Comparison of ENCODE assay signal across 2 fruit fly cellular contexts in genomic region chr3R:24206341-24207114, dm6.
A peak's percentile ranks its signal among the peaks of the same experiment; 100 is the strongest.
TF ChIP-seq lines count a peak whose summit lies in the region.

No protein-coding gene starts in this region.

TF ChIP-seq in whole organism, embryonic, 481 proteins besides CTCF, POLR2A, EP300 and RAD21 (continued from another document and continues in another):
- TF ChIP-seq CG2712 (tag; optimal IDR thresholded peaks at IDR 0.05; lab: Kevin White, UChicago) (peak; percentile 66), CG12299 (tag; optimal IDR thresholded peaks at IDR 0.05; lab: Kevin White, UChicago) (no peak), CG14441 (GFP tag; IDR thresholded peaks at IDR 0.05; lab: Robert Waterston, UW) (peak; percentile 51), grau (tag; optimal IDR thresholded peaks at IDR 0.05; lab: Kevin White, UChicago) (peak; percentile 47), CG8290 (GFP tag; optimal IDR thresholded peaks at IDR 0.05; lab: Kevin White, UChicago) (no peak), CG8290 (tag; optimal IDR thresholded peaks at IDR 0.05; lab: Kevin White, UChicago) (peak in 1 of 2 experiments; percentile 65), CG12769 (tag; optimal IDR thresholded peaks at IDR 0.05; lab: Kevin White, UChicago) (no peak), sqz (GFP tag; optimal IDR thresholded peaks at IDR 0.05; lab: Kevin White, UChicago) (peak; percentile 90), ci (GFP tag; IDR thresholded peaks at IDR 0.05; lab: Robert Waterston, UW) (peak; percentile 92), Blimp-1 (GFP tag; optimal IDR thresholded peaks at IDR 0.05; lab: Kevin White, UChicago) (peak; percentile 78), hkb (optimal IDR thresholded peaks at IDR 0.05; lab: Kevin White, UChicago) (no peak), hkb (GFP tag; IDR thresholded peaks at IDR 0.05; lab: Robert Waterston, UW) (peak; percentile 65), eve (GFP tag; optimal IDR thresholded peaks at IDR 0.05; lab: Kevin White, UChicago) (peak in 1 of 2 experiments; percentile 75), CG11695 (GFP tag; IDR thresholded peaks at IDR 0.05; lab: Robert Waterston, UW) (peak; percentile 43; the same call in 1 of the 3 replicates), bcd (GFP tag; optimal IDR thresholded peaks at IDR 0.05; lab: Kevin White, UChicago) (peak; percentile 34), seq (GFP tag; IDR thresholded peaks at IDR 0.05; lab: Robert Waterston, UW) (no peak), CG12236 (GFP tag; optimal IDR thresholded peaks at IDR 0.05; lab: Kevin White, UChicago) (peak; percentile 7), sens (GFP tag; lab: Kevin White, UChicago) (peak; percentile 85), Dek (tag; optimal IDR thresholded peaks at IDR 0.05; lab: Kevin White, UChicago) (peak; percentile 29), CG4730 (GFP tag; IDR thresholded peaks at IDR 0.05; lab: Robert Waterston, UW) (peak; percentile 6; the same call in 1 of the 2 replicates), fd3F (GFP tag; optimal IDR thresholded peaks at IDR 0.05; lab: Kevin White, UChicago) (no peak), Fer3 (tag; optimal IDR thresholded peaks at IDR 0.05; lab: Kevin White, UChicago) (peak; percentile 49), Ssrp (tag; optimal IDR thresholded peaks at IDR 0.05; lab: Kevin White, UChicago) (peak; percentile 64), bigmax (GFP tag; optimal IDR thresholded peaks at IDR 0.05; lab: Kevin White, UChicago) (no peak), CkIIα-i1 (GFP tag; IDR thresholded peaks at IDR 0.05; lab: Robert Waterston, UW) (no peak), HLH3B (GFP tag; IDR thresholded peaks at IDR 0.05; lab: Robert Waterston, UW) (peak; percentile 79), CG15269 (tag; optimal IDR thresholded peaks at IDR 0.05; lab: Kevin White, UChicago) (peak; percentile 54), oc (tag; optimal IDR thresholded peaks at IDR 0.05; lab: Kevin White, UChicago) (peak; percentile 87), CG5953 (GFP tag; IDR thresholded peaks at IDR 0.05; lab: Robert Waterston, UW) (peak; percentile 16; the same call in 1 of the 2 replicates), fd96Cb (tag; optimal IDR thresholded peaks at IDR 0.05; lab: Kevin White, UChicago) (peak; percentile 62), esg (GFP tag; conservative IDR thresholded peaks at IDR 0.05; lab: Robert Waterston, UW) (peak; percentile 47), Jarid2 (GFP tag; optimal IDR thresholded peaks at IDR 0.05; lab: Kevin White, UChicago) (no peak), tin (GFP tag; optimal IDR thresholded peaks at IDR 0.05; lab: Kevin White, UChicago) (peak; percentile 29), CG11504 (tag; optimal IDR thresholded peaks at IDR 0.05; lab: Kevin White, UChicago) (peak; percentile 73), sr (GFP tag; IDR thresholded peaks at IDR 0.05; lab: Robert Waterston, UW) (0 out of 3 replicates have a peak, but pooled peaks have one; percentile 17), CG12071 (GFP tag; optimal IDR thresholded peaks at IDR 0.05; lab: Kevin White, UChicago) (peak; percentile 41), lab (GFP tag; optimal IDR thresholded peaks at IDR 0.05; lab: Kevin White, UChicago) (peak; percentile 53), kah (GFP tag; optimal IDR thresholded peaks at IDR 0.05; lab: Kevin White, UChicago) (peak; percentile 35), Ptx1 (GFP tag; IDR thresholded peaks at IDR 0.05; lab: Robert Waterston, UW) (peak; percentile 71), Bgb (GFP tag; IDR thresholded peaks at IDR 0.05; lab: Robert Waterston, UW; ENCODE audit: partially characterized antibody) (no peak), Aef1 (GFP tag; IDR thresholded peaks at IDR 0.05; lab: Robert Waterston, UW) (0 out of 3 replicates have a peak, but pooled peaks have one; percentile 13), HHEX (GFP tag; optimal IDR thresholded peaks at IDR 0.05; lab: Kevin White, UChicago) (peak; percentile 21), Xrp1 (GFP tag; IDR thresholded peaks at IDR 0.05; lab: Robert Waterston, UW) (peak; percentile 72), PHDP (tag; optimal IDR thresholded peaks at IDR 0.05; lab: Kevin White, UChicago) (peak; percentile 40), ind (GFP tag; optimal IDR thresholded peaks at IDR 0.05; lab: Kevin White, UChicago) (peak; percentile 15), Sox100B (GFP tag; optimal IDR thresholded peaks at IDR 0.05; lab: Kevin White, UChicago) (peak; percentile 56), CG10654 (GFP tag; optimal IDR thresholded peaks at IDR 0.05; lab: Kevin White, UChicago) (peak; percentile 26), CG10366 (GFP tag; IDR thresholded peaks at IDR 0.05; lab: Robert Waterston, UW) (peak; percentile 51; the same call in 1 of the 2 replicates), CG6689 (GFP tag; IDR thresholded peaks at IDR 0.05; lab: Robert Waterston, UW) (peak; percentile 52), dpn (GFP tag; optimal IDR thresholded peaks at IDR 0.05; lab: Kevin White, UChicago) (peak in 1 of 2 experiments; percentile 45), CG9876 (GFP tag; optimal IDR thresholded peaks at IDR 0.05; lab: Kevin White, UChicago) (no peak), CG10209 (GFP tag; optimal IDR thresholded peaks at IDR 0.05; lab: Kevin White, UChicago) (peak; percentile 30), wdn (GFP tag; IDR thresholded peaks at IDR 0.05; lab: Robert Waterston, UW) (no peak), tio (GFP tag; optimal IDR thresholded peaks at IDR 0.05; lab: Kevin White, UChicago) (no peak), nmo (GFP tag; optimal IDR thresholded peaks at IDR 0.05; lab: Kevin White, UChicago) (peak; percentile 64), fd102C (GFP tag; optimal IDR thresholded peaks at IDR 0.05; lab: Kevin White, UChicago) (no peak), prd (optimal IDR thresholded peaks at IDR 0.05; lab: Kevin White, UChicago) (no peak), prd (GFP tag; IDR thresholded peaks at IDR 0.05; lab: Robert Waterston, UW) (peak; percentile 41; the same call in 1 of the 3 replicates), CG14710 (tag; optimal IDR thresholded peaks at IDR 0.05; lab: Kevin White, UChicago) (peak; percentile 41), Hmx (GFP tag; optimal IDR thresholded peaks at IDR 0.05; lab: Kevin White, UChicago) (no peak), CG10274 (GFP tag; optimal IDR thresholded peaks at IDR 0.05; lab: Kevin White, UChicago) (no peak), CG3407 (GFP tag; optimal IDR thresholded peaks at IDR 0.05; lab: Kevin White, UChicago) (peak; percentile 27), CG7839 (tag; optimal IDR thresholded peaks at IDR 0.05; lab: Kevin White, UChicago) (peak; percentile 66), ttk (GFP tag; IDR thresholded peaks at IDR 0.05; lab: Robert Waterston, UW) (peak; percentile 74), CG42726 (GFP tag; IDR thresholded peaks at IDR 0.05; lab: Robert Waterston, UW; ENCODE audit: partially characterized antibody) (no peak)

TF ChIP-seq in whole organism, prepupa, 60 proteins besides CTCF, POLR2A, EP300 and RAD21 (continued from another document):
- TF ChIP-seq CG10631 (GFP tag; optimal IDR thresholded peaks at IDR 0.05; lab: Kevin White, UChicago) (peak; percentile 39), CG1621 (tag; optimal IDR thresholded peaks at IDR 0.05; lab: Kevin White, UChicago) (peak; percentile 9), Gug (GFP tag; IDR thresholded peaks at IDR 0.05; lab: Robert Waterston, UW) (no peak), CG8632 (GFP tag; optimal IDR thresholded peaks at IDR 0.05; lab: Kevin White, UChicago) (peak; percentile 56), lz (GFP tag; optimal IDR thresholded peaks at IDR 0.05; lab: Kevin White, UChicago) (peak; percentile 37), CG6163 (GFP tag; IDR thresholded peaks at IDR 0.05; lab: Robert Waterston, UW) (peak; percentile 59; the same call in 1 of the 3 replicates), Lpt (GFP tag; optimal IDR thresholded peaks at IDR 0.05; lab: Kevin White, UChicago) (no peak), Blimp-1 (GFP tag; optimal IDR thresholded peaks at IDR 0.05; lab: Kevin White, UChicago) (no peak), Smox (GFP tag; optimal IDR thresholded peaks at IDR 0.05; lab: Kevin White, UChicago) (peak; percentile 58), Eip93F (GFP tag; optimal IDR thresholded peaks at IDR 0.05; lab: Kevin White, UChicago) (no peak), dac (GFP tag; optimal IDR thresholded peaks at IDR 0.05; lab: Kevin White, UChicago) (no peak), CG6276 (GFP tag; optimal IDR thresholded peaks at IDR 0.05; lab: Kevin White, UChicago) (no peak), eg (GFP tag; IDR thresholded peaks at IDR 0.05; lab: Robert Waterston, UW) (0 out of 3 replicates have a peak, but pooled peaks have one; percentile 28), Sox102F (GFP tag; optimal IDR thresholded peaks at IDR 0.05; lab: Kevin White, UChicago) (peak; percentile 59), esn (GFP tag; optimal IDR thresholded peaks at IDR 0.05; lab: Kevin White, UChicago) (peak; percentile 53), Eip75B (GFP tag; optimal IDR thresholded peaks at IDR 0.05; lab: Kevin White, UChicago) (peak; percentile 64), CG15336 (GFP tag; IDR thresholded peaks at IDR 0.05; lab: Robert Waterston, UW) (peak; percentile 42; the same call in 1 of the 2 replicates), Met (GFP tag; optimal IDR thresholded peaks at IDR 0.05; lab: Kevin White, UChicago) (no peak), CG3032 (tag; optimal IDR thresholded peaks at IDR 0.05; lab: Kevin White, UChicago) (peak; percentile 24), pdm3 (GFP tag; optimal IDR thresholded peaks at IDR 0.05; lab: Kevin White, UChicago) (peak; percentile 61), Sox14 (GFP tag; optimal IDR thresholded peaks at IDR 0.05; lab: Kevin White, UChicago) (peak; percentile 58), OdsH (GFP tag; optimal IDR thresholded peaks at IDR 0.05; lab: Kevin White, UChicago) (peak; percentile 57), CG31627 (GFP tag; optimal IDR thresholded peaks at IDR 0.05; lab: Kevin White, UChicago) (peak; percentile 59), ss (GFP tag; optimal IDR thresholded peaks at IDR 0.05; lab: Kevin White, UChicago) (peak in 1 of 2 experiments; percentile 36), salr (GFP tag; optimal IDR thresholded peaks at IDR 0.05; lab: Kevin White, UChicago) (peak in 1 of 2 experiments; percentile 20), CG11902 (GFP tag; optimal IDR thresholded peaks at IDR 0.05; lab: Kevin White, UChicago) (peak; percentile 43), CG6808 (GFP tag; optimal IDR thresholded peaks at IDR 0.05; lab: Kevin White, UChicago) (peak; percentile 20), Sox15 (GFP tag; optimal IDR thresholded peaks at IDR 0.05; lab: Kevin White, UChicago) (peak; percentile 34), Hr39 (GFP tag; optimal IDR thresholded peaks at IDR 0.05; lab: Kevin White, UChicago) (peak; percentile 57), Hr4 (GFP tag; optimal IDR thresholded peaks at IDR 0.05; lab: Kevin White, UChicago) (peak; percentile 41), CG6792 (GFP tag; optimal IDR thresholded peaks at IDR 0.05; lab: Kevin White, UChicago) (peak; percentile 53), spab (GFP tag; optimal IDR thresholded peaks at IDR 0.05; lab: Kevin White, UChicago) (peak; percentile 14), CG16779 (tag; optimal IDR thresholded peaks at IDR 0.05; lab: Kevin White, UChicago) (peak; percentile 9), CG10669 (GFP tag; optimal IDR thresholded peaks at IDR 0.05; lab: Kevin White, UChicago) (peak; percentile 25), CG8319 (GFP tag; optimal IDR thresholded peaks at IDR 0.05; lab: Kevin White, UChicago) (peak; percentile 33), dsx (GFP tag; optimal IDR thresholded peaks at IDR 0.05; lab: Kevin White, UChicago; ENCODE audit: poor library complexity, severe bottlenecking) (no peak)
